Fruit fly (Drosophila melanogaster) whole organism, embryonic: ENCODE data around the gene CG3368.
A peak's percentile ranks its signal among the peaks of the same experiment; 100 is the strongest.

Experiments used
- CG1024 ChIP-seq: fragments of 200-800 bp; sonication (Bioruptor generic); IDR thresholded peaks from 2 replicates; pipeline ENCODE4 v1.3.6; 2022; ENCODE audit warnings: missing biosample characterization, missing genetic modification characterization
- CG10431 ChIP-seq: fragments of 200-800 bp; sonication (Bioruptor generic); optimal IDR thresholded peaks from 3 replicates; lab custom pipeline; 2018; ENCODE audit warnings: missing biosample characterization, mild to moderate bottlenecking, missing genetic modification characterization
- CG10543 ChIP-seq: fragments of 200-800 bp; sonication (Bioruptor generic); optimal IDR thresholded peaks from 3 replicates; lab custom pipeline; 2017; ENCODE audit warnings: missing biosample characterization, mild to moderate bottlenecking, missing genetic modification characterization, moderate library complexity
- CG11456 ChIP-seq: fragments of 200-800 bp; sonication (Bioruptor generic); IDR thresholded peaks from 3 replicates; pipeline ENCODE4 v1.3.6; 2022; ENCODE audit warnings: missing biosample characterization, missing genetic modification characterization
- CG11695 ChIP-seq: fragments of 200-800 bp; sonication (Bioruptor generic); IDR thresholded peaks from 3 replicates; pipeline ENCODE4 v1.3.6; 2022; ENCODE audit warnings: missing biosample characterization, missing genetic modification characterization
- CG12219 ChIP-seq: fragments of 200-800 bp; sonication (Bioruptor generic); optimal IDR thresholded peaks from 3 replicates; lab custom pipeline; 2018; ENCODE audit warnings: missing biosample characterization, mild to moderate bottlenecking, missing genetic modification characterization
- CG12769 ChIP-seq: fragments of 200-800 bp; sonication (Bioruptor generic); optimal IDR thresholded peaks from 2 replicates; lab custom pipeline; 2019; ENCODE audit warnings: missing biosample characterization, mild to moderate bottlenecking, missing genetic modification characterization, moderate library complexity
- CG13775 ChIP-seq: fragments of 200-800 bp; sonication (Bioruptor generic); optimal IDR thresholded peaks from 3 replicates; lab custom pipeline; 2017; ENCODE audit warnings: missing biosample characterization, mild to moderate bottlenecking, missing genetic modification characterization
- CG14014 ChIP-seq: fragments of 200-800 bp; sonication (Bioruptor generic); IDR thresholded peaks from 2 replicates; pipeline ENCODE4 v1.3.6; 2022; ENCODE audit warnings: missing biosample characterization, missing genetic modification characterization
- CG14050 ChIP-seq: fragments of 200-800 bp; sonication (Bioruptor generic); IDR thresholded peaks from 3 replicates; pipeline ENCODE4 v1.3.6; 2022; ENCODE audit warnings: missing biosample characterization, missing genetic modification characterization
- CG15269 ChIP-seq: fragments of 200-800 bp; sonication (Bioruptor generic); optimal IDR thresholded peaks from 2 replicates; lab custom pipeline; 2018; ENCODE audit warnings: missing biosample characterization, mild to moderate bottlenecking, missing genetic modification characterization, moderate library complexity
- CG1647 ChIP-seq: fragments of 200-800 bp; sonication (Bioruptor generic); optimal IDR thresholded peaks from 3 replicates; lab custom pipeline; 2016; ENCODE audit warnings: missing biosample characterization, missing genetic modification characterization
- CG16815 ChIP-seq: fragments of 200-800 bp; sonication (Bioruptor generic); optimal IDR thresholded peaks from 3 replicates; lab custom pipeline; 2017; ENCODE audit warnings: missing biosample characterization, mild to moderate bottlenecking, missing genetic modification characterization
- CG17912 ChIP-seq: fragments of 200-800 bp; sonication (Bioruptor generic); optimal IDR thresholded peaks from 2 replicates; lab custom pipeline; 2018; ENCODE audit warnings: missing biosample characterization, mild to moderate bottlenecking, missing genetic modification characterization
- CG18011 ChIP-seq: fragments of 200-800 bp; sonication (Bioruptor generic); optimal IDR thresholded peaks from 2 replicates; lab custom pipeline; 2017; ENCODE audit warnings: missing biosample characterization, missing genetic modification characterization, mild to moderate bottlenecking, moderate library complexity, missing genotype
- CG18619 ChIP-seq: fragments of 200-800 bp; sonication (Bioruptor generic); optimal IDR thresholded peaks from 3 replicates; lab custom pipeline; 2017; ENCODE audit warnings: missing biosample characterization, mild to moderate bottlenecking, missing genetic modification characterization
- CG2889 ChIP-seq: fragments of 200-800 bp; sonication (Bioruptor generic); IDR thresholded peaks from 3 replicates; pipeline ENCODE4 v1.3.6; 2022; ENCODE audit warnings: missing biosample characterization, missing genetic modification characterization
- CG4617 ChIP-seq: fragments of 200-800 bp; sonication (Bioruptor generic); optimal IDR thresholded peaks from 3 replicates; lab custom pipeline; 2016; ENCODE audit warnings: missing biosample characterization, missing genetic modification characterization, borderline replicate concordance
- CG4854 ChIP-seq: fragments of 200-800 bp; sonication (Bioruptor generic); optimal IDR thresholded peaks from 2 replicates; lab custom pipeline; 2016; ENCODE audit warnings: missing biosample characterization, missing genetic modification characterization, inconsistent platforms
- CG6791 ChIP-seq: fragments of 200-800 bp; sonication (Bioruptor generic); IDR thresholded peaks from 3 replicates; pipeline ENCODE4 v1.3.6; 2022; ENCODE audit warnings: missing biosample characterization, missing genetic modification characterization; ENCODE audit not compliant: partially characterized antibody
- CG8388 ChIP-seq: fragments of 200-800 bp; sonication (Bioruptor generic); optimal IDR thresholded peaks from 2 replicates; lab custom pipeline; 2019; ENCODE audit warnings: missing biosample characterization, mild to moderate bottlenecking, missing genetic modification characterization, moderate library complexity
- Dfd ChIP-seq, 2 experiments: fragments of >200 bp; optimal IDR thresholded peaks; 2 replicates each; lab custom pipeline; 2017; ENCODE audit warnings: missing biosample characterization in 2 of 2, missing genetic modification characterization in 2 of 2
- E2f1 ChIP-seq: fragments of 200-800 bp; sonication (Bioruptor generic); IDR thresholded peaks from 2 replicates; pipeline ENCODE4 v1.3.6; 2022; ENCODE audit warnings: missing biosample characterization, missing genetic modification characterization
- H15 ChIP-seq: fragments of 200-800 bp; sonication (Bioruptor generic); IDR thresholded peaks from 3 replicates; pipeline ENCODE4 v1.3.6; 2022; ENCODE audit warnings: missing biosample characterization, missing genetic modification characterization
- Med ChIP-seq: fragments of 200-800 bp; sonication (Bioruptor generic); peaks from one replicate; lab custom pipeline; 2016; ENCODE audit warnings: missing biosample characterization, missing genetic modification characterization, mild to moderate bottlenecking, inconsistent platforms, moderate library complexity
- Mes4 ChIP-seq: fragments of 200-800 bp; sonication (Bioruptor generic); optimal IDR thresholded peaks from 2 replicates; lab custom pipeline; 2016; ENCODE audit warnings: missing biosample characterization, missing genetic modification characterization
- Nf-YC ChIP-seq: fragments of 200-800 bp; optimal IDR thresholded peaks from 3 replicates; lab custom pipeline; 2019; ENCODE audit warnings: missing biosample characterization, mild to moderate bottlenecking, missing genetic modification characterization, moderate library complexity
- Oaz ChIP-seq: fragments of 200-800 bp; sonication (Bioruptor generic); IDR thresholded peaks from 2 replicates; pipeline ENCODE4 v1.3.6; 2022; ENCODE audit warnings: missing biosample characterization, missing genetic modification characterization
- Optix ChIP-seq: fragments of 200-800 bp; sonication (Bioruptor generic); IDR thresholded peaks from 3 replicates; pipeline ENCODE4 v1.3.6; 2022; ENCODE audit warnings: missing biosample characterization, missing genetic modification characterization
- Ssrp ChIP-seq: fragments of 200-800 bp; sonication (Bioruptor generic); optimal IDR thresholded peaks from 2 replicates; lab custom pipeline; 2018; ENCODE audit warnings: missing biosample characterization, mild to moderate bottlenecking, missing genetic modification characterization, moderate library complexity
- amos ChIP-seq: fragments of 200-800 bp; sonication (Bioruptor generic); IDR thresholded peaks from 2 replicates; pipeline ENCODE4 v1.3.6; 2022; ENCODE audit warnings: missing biosample characterization, missing genetic modification characterization; ENCODE audit not compliant: partially characterized antibody
- aop ChIP-seq: fragments of 200-800 bp; sonication (Bioruptor generic); IDR thresholded peaks from 2 replicates; pipeline ENCODE4 v1.3.6; 2022; ENCODE audit warnings: missing biosample characterization, missing genetic modification characterization
- ato ChIP-seq: fragments of 200-800 bp; sonication (Bioruptor generic); IDR thresholded peaks from 2 replicates; pipeline ENCODE4 v1.3.6; 2022; ENCODE audit warnings: missing biosample characterization, missing genetic modification characterization; ENCODE audit not compliant: partially characterized antibody
- crp ChIP-seq, 2 experiments: fragments of 200-800 bp; sonication (Bioruptor generic); optimal IDR thresholded peaks; 2 replicates in 1 of 2; 3 replicates in 1 of 2; lab custom pipeline; 2017; ENCODE audit warnings: missing biosample characterization in 2 of 2, missing genetic modification characterization in 2 of 2, mild to moderate bottlenecking in 1 of 2, moderate library complexity in 1 of 2
- dati ChIP-seq: fragments of 200-800 bp; sonication (Bioruptor generic); IDR thresholded peaks from 2 replicates; pipeline ENCODE4 v1.3.6; 2022; ENCODE audit warnings: missing biosample characterization, missing genetic modification characterization
- en ChIP-seq: fragments of 200-800 bp; sonication (Bioruptor generic); optimal IDR thresholded peaks from 2 replicates; lab custom pipeline; 2016; ENCODE audit warnings: missing biosample characterization, missing genetic modification characterization
- gcm ChIP-seq: fragments of 200-800 bp; sonication (Bioruptor generic); optimal IDR thresholded peaks from 2 replicates; lab custom pipeline; 2019; ENCODE audit warnings: missing biosample characterization, mild to moderate bottlenecking, missing genetic modification characterization, moderate library complexity
- gsb-n ChIP-seq: fragments of 200-800 bp; sonication (Bioruptor generic); optimal IDR thresholded peaks from 3 replicates; lab custom pipeline; 2018; ENCODE audit warnings: missing biosample characterization, mild to moderate bottlenecking, missing genetic modification characterization
- jumu ChIP-seq: fragments of 200-800 bp; sonication (Bioruptor generic); optimal IDR thresholded peaks from 3 replicates; lab custom pipeline; 2016; ENCODE audit warnings: missing biosample characterization, missing genetic modification characterization
- lmd ChIP-seq: fragments of 200-800 bp; sonication (Bioruptor generic); IDR thresholded peaks from 2 replicates; pipeline ENCODE4 v1.3.6; 2022; ENCODE audit warnings: missing biosample characterization, missing genetic modification characterization
- nerfin-2 ChIP-seq: fragments of 200-800 bp; sonication (Bioruptor generic); IDR thresholded peaks from 2 replicates; pipeline ENCODE4 v1.3.6; 2022; ENCODE audit warnings: missing biosample characterization, missing genetic modification characterization; ENCODE audit not compliant: partially characterized antibody
- oc ChIP-seq: fragments of 200-800 bp; sonication (Bioruptor generic); optimal IDR thresholded peaks from 2 replicates; lab custom pipeline; 2018; ENCODE audit warnings: missing biosample characterization, mild to moderate bottlenecking, missing genetic modification characterization, moderate library complexity
- odd ChIP-seq: fragments of 200-800 bp; sonication (Bioruptor generic); optimal IDR thresholded peaks from 2 replicates; lab custom pipeline; 2017; ENCODE audit warnings: missing biosample characterization, mild to moderate bottlenecking, missing genetic modification characterization
- ro ChIP-seq: fragments of 200-800 bp; sonication (Bioruptor generic); IDR thresholded peaks from 2 replicates; pipeline ENCODE4 v1.3.6; 2022; ENCODE audit warnings: missing biosample characterization, missing genetic modification characterization
- sc ChIP-seq, 3 experiments: fragments of >200 bp in 2 of 3; fragments of 200-800 bp in 1 of 3; sonication (Bioruptor generic) in 1 of 3; optimal IDR thresholded peaks; 2 replicates in 2 of 3; 3 replicates in 1 of 3; lab custom pipeline; 2017; ENCODE audit warnings: mild to moderate bottlenecking in 1 of 3, missing biosample characterization in 1 of 3, missing genetic modification characterization in 1 of 3, missing genetic modification reagents in 1 of 3
- sim ChIP-seq: fragments of 200-800 bp; sonication (Bioruptor generic); IDR thresholded peaks from 2 replicates; pipeline ENCODE4 v1.3.6; 2022; ENCODE audit warnings: missing biosample characterization, missing genetic modification characterization
- sob ChIP-seq: fragments of 200-800 bp; sonication (Bioruptor generic); IDR thresholded peaks from 2 replicates; pipeline ENCODE4 v1.3.6; 2022; ENCODE audit warnings: missing biosample characterization, missing genetic modification characterization
- vvl ChIP-seq: fragments of 200-800 bp; sonication (Bioruptor generic); IDR thresholded peaks from 2 replicates; pipeline ENCODE4 v1.3.6; 2022; ENCODE audit warnings: missing biosample characterization, missing genetic modification characterization

The CG3368 gene

DNA sequence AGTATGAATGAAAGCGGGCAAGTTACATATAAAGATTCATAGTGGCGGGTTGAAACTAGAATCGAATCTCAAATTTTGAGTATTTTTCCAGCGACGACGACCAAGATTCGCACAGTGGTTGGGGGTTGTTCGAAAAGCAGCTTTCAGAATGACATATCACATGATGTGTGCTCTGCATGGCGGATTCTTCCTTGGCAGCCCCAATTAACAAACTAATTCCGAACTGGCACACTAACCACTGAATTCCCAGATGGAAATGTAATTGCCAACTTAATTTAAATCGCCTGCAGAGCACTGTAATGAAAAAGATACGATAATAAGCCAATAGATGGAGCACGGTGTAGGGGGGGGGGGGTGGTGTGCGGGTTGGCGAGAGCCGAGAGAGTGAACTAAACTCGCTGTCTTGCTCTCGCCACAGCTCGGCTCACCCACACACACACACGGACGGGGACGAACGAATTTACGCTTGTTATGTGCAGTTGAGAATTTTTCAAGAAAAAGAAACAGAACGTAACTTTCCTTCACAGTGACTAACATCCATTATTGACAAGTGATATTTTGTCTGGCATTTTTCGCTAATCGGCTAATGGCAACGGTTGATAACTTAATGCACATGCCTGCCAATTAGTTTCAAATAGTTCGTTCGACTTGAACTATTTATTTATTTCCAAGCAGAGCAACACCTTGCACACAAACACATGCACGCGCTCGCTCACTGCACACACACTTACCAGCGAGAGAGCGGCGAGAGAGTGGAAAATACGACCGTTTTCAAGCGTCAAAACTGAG, 2.4 kb upstream of the CG3368 start (continued):
- no peak for TF ChIP-seq sc (optimal IDR thresholded peaks at IDR 0.05; lab: Kevin White, UChicago)
- peak; percentile 90 for TF ChIP-seq sc (GFP tag; optimal IDR thresholded peaks at IDR 0.05; lab: Kevin White, UChicago)
- TF ChIP-seq CG17912 (GFP tag; lab: Kevin White, UChicago) = peak; percentile 30
- no peak for TF ChIP-seq Dfd (GFP tag; optimal IDR thresholded peaks at IDR 0.05; lab: Kevin White, UChicago)
- TF ChIP-seq CG16815 = peak; percentile 97
- TF ChIP-seq CG4854 (GFP tag; lab: Kevin White, UChicago) = peak; percentile 91
- TF ChIP-seq nerfin-2 (GFP tag; lab: Robert Waterston, UW) = peak; percentile 62
- TF ChIP-seq Med (GFP tag; lab: Kevin White, UChicago) = peak; percentile 100
- TF ChIP-seq sob = peak; percentile 94
- peak; percentile 96 for TF ChIP-seq CG18619 (GFP tag; lab: Kevin White, UChicago)
- TF ChIP-seq CG15269 (tag; lab: Kevin White, UChicago) = peak; percentile 97
- peak; percentile 86 for TF ChIP-seq CG1024
- TF ChIP-seq amos (GFP tag; lab: Robert Waterston, UW) = peak; percentile 56; the same call in 1 of the 2 replicates
- TF ChIP-seq gcm (GFP tag; lab: Kevin White, UChicago) = peak; percentile 90
- peak; percentile 91 for TF ChIP-seq sim (GFP tag; lab: Robert Waterston, UW)
- peak; percentile 97 for TF ChIP-seq CG14014 (GFP tag; lab: Robert Waterston, UW)
- peak; percentile 93 for TF ChIP-seq odd
- TF ChIP-seq crp (GFP tag; optimal IDR thresholded peaks at IDR 0.05; lab: Kevin White, UChicago) = peak in 1 of 2 experiments; percentile 68
- peak; percentile 91 for TF ChIP-seq Ssrp (tag; lab: Kevin White, UChicago)
- peak; percentile 95 for TF ChIP-seq jumu
- TF ChIP-seq CG11456 (GFP tag; lab: Robert Waterston, UW) = peak; percentile 96
- TF ChIP-seq CG11695 (GFP tag; lab: Robert Waterston, UW) = peak; percentile 97
- peak; percentile 97 for TF ChIP-seq CG2889 (GFP tag; lab: Robert Waterston, UW)
- TF ChIP-seq vvl (GFP tag; lab: Robert Waterston, UW) = peak; percentile 99
- peak; percentile 82 for TF ChIP-seq en (GFP tag; lab: Kevin White, UChicago)
- TF ChIP-seq CG13775 (GFP tag; lab: Kevin White, UChicago) = peak; percentile 92
- TF ChIP-seq CG6791 = peak; percentile 77; the same call in 2 of the 3 replicates
- peak; percentile 97 for TF ChIP-seq CG12219
- peak; percentile 95 for TF ChIP-seq CG14050 (GFP tag; lab: Robert Waterston, UW)
- peak; percentile 97 for TF ChIP-seq H15 (GFP tag; lab: Robert Waterston, UW)
- peak; percentile 61 for TF ChIP-seq Nf-YC (tag; lab: Kevin White, UChicago)
- TF ChIP-seq lmd (GFP tag; lab: Robert Waterston, UW) = peak; percentile 97
- peak; percentile 95 for TF ChIP-seq oc (tag; lab: Kevin White, UChicago)
- peak; percentile 33 for TF ChIP-seq CG10431 (GFP tag; lab: Kevin White, UChicago)
- TF ChIP-seq dati = peak; percentile 94
- TF ChIP-seq gsb-n (tag; lab: Kevin White, UChicago) = peak; percentile 92
- peak; percentile 91 for TF ChIP-seq aop (GFP tag; lab: Robert Waterston, UW)
- TF ChIP-seq CG10543 (GFP tag; lab: Kevin White, UChicago) = peak; percentile 90
- TF ChIP-seq Optix (GFP tag; lab: Robert Waterston, UW) = peak; percentile 98
- peak; percentile 87 for TF ChIP-seq CG18011 (GFP tag; lab: Kevin White, UChicago)
- 0 out of 2 replicates have a peak, but pooled peaks have one; percentile 12 for TF ChIP-seq ato (GFP tag; lab: Robert Waterston, UW)
- TF ChIP-seq Mes4 (GFP tag; lab: Kevin White, UChicago) = peak; percentile 92
- peak; percentile 99 for TF ChIP-seq CG12769
- TF ChIP-seq CG1647 = peak; percentile 93
- TF ChIP-seq CG8388 = peak; percentile 90
- peak; percentile 92 for TF ChIP-seq CG4617 (GFP tag; lab: Kevin White, UChicago)
- peak; percentile 88 for TF ChIP-seq ro (GFP tag; lab: Robert Waterston, UW)
- peak; percentile 96 for TF ChIP-seq Oaz (GFP tag; lab: Robert Waterston, UW)
- TF ChIP-seq E2f1 (GFP tag; lab: Robert Waterston, UW) = peak; percentile 96
